Worm (Caenorhabditis elegans) whole organism, young adult: ENCODE results near the gene sulp-8.

Experiments used
- ama-1 ChIP-seq, 3 experiments: fragments of 150-350 bp in 1 of 3; sonication (generic microtip) in 2 of 3; optimal IDR thresholded peaks; 2 replicates each; lab custom pipeline; 2014 to 2018; ENCODE audit warnings: missing biosample characterization in 2 of 3, missing genetic modification characterization in 2 of 3, missing genetic modification reagents in 2 of 3
- lsl-1 ChIP-seq: fragments of 200-800 bp; sonication (Bioruptor generic); optimal IDR thresholded peaks from 2 replicates; lab custom pipeline; 2018; ENCODE audit warnings: mild to moderate bottlenecking, missing genetic modification characterization, moderate library complexity, missing compliant biosample characterization
- sdz-38 ChIP-seq: sonication (generic microtip); optimal IDR thresholded peaks from 2 replicates; lab custom pipeline; 2016; ENCODE audit warnings: missing genotype, missing genetic modification characterization, missing compliant biosample characterization
- unc-130 ChIP-seq: sonication (generic microtip); optimal IDR thresholded peaks from 2 replicates; lab custom pipeline; 2016; ENCODE audit warnings: missing genetic modification reagents, missing genetic modification characterization, missing compliant biosample characterization
- ztf-22 ChIP-seq: fragments of 200-800 bp; sonication (Bioruptor generic); optimal IDR thresholded peaks from 2 replicates; lab custom pipeline; 2018; ENCODE audit warnings: mild to moderate bottlenecking, missing genetic modification characterization, moderate library complexity, missing compliant biosample characterization

DNA sequence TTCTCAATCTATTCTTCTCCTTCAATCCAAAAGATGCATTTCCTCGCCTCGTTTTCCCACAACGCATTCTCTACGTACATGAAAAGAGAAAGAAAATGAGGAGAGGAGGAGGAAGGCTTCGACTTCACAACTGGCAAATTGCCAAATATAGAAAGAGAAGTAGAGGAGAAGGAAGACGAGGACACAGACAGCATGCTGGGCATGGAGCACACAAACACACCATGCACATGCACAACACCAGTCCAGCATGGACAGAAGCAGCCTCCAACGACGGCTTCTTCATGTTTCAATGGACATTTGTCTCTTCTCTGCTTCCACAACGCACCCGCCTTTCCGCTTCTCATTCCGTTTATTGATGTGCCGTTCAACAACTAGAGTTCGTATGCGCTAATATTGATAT, 8.8 kb downstream of the sulp-8 start:
- TF ChIP-seq ama-1 (optimal IDR thresholded peaks at IDR 0.05; lab: Kevin White, UChicago) = no peak
- TF ChIP-seq ama-1 (GFP tag; optimal IDR thresholded peaks at IDR 0.05; lab: Kevin White, UChicago) = no peak
- no peak for TF ChIP-seq lsl-1 (GFP tag; lab: Kevin White, UChicago)
- no peak for TF ChIP-seq ztf-22 (GFP tag; lab: Kevin White, UChicago)
- TF ChIP-seq unc-130 (GFP tag; lab: Kevin White, UChicago) = no peak
- TF ChIP-seq sdz-38 (tag; lab: Kevin White, UChicago) = no peak
